Worm (Caenorhabditis elegans) whole organism, young adult: ENCODE data around the gene E04D5.5.

ENCODE experiments used
- B0261.1 ChIP-seq: sonication (generic microtip); optimal IDR thresholded peaks from 2 replicates; lab custom pipeline; 2016; ENCODE audit warnings: mild to moderate bottlenecking, missing genetic modification characterization, moderate library complexity, missing compliant biosample characterization
- F37B4.10 ChIP-seq: fragments of 200-800 bp; sonication (Bioruptor generic); IDR thresholded peaks from 2 replicates; pipeline ENCODE4 v1.3.6; 2022; ENCODE audit warnings: missing genetic modification characterization, missing compliant biosample characterization
- F39B2.1 ChIP-seq: fragments of 200-800 bp; sonication (Bioruptor generic); IDR thresholded peaks from 2 replicates; pipeline ENCODE4 v1.3.6; 2022; ENCODE audit warnings: missing genetic modification reagents, missing genetic modification characterization, missing compliant biosample characterization
- F49E8.2 ChIP-seq: sonication (generic microtip); optimal IDR thresholded peaks from 3 replicates; lab custom pipeline; 2017; ENCODE audit warnings: missing genetic modification characterization, mild to moderate bottlenecking, missing compliant biosample characterization, antibody characterized with exemption, moderate library complexity; ENCODE audit not compliant: insufficient read depth
- F57A8.1 ChIP-seq: fragments of 200-800 bp; sonication (Bioruptor generic); optimal IDR thresholded peaks from 2 replicates; lab custom pipeline; 2018; ENCODE audit warnings: mild to moderate bottlenecking, missing genetic modification characterization, moderate library complexity, missing compliant biosample characterization
- F57C9.4 ChIP-seq: sonication (generic microtip); optimal IDR thresholded peaks from 2 replicates; lab custom pipeline; 2017; ENCODE audit warnings: mild to moderate bottlenecking, missing genetic modification characterization, missing compliant biosample characterization
- K12H6.12 ChIP-seq: fragments of 200-800 bp; sonication (Bioruptor generic); optimal IDR thresholded peaks from 2 replicates; lab custom pipeline; 2018; ENCODE audit warnings: mild to moderate bottlenecking, missing genetic modification characterization, missing compliant biosample characterization
- Y53F4B.3 ChIP-seq: fragments of 200-800 bp; sonication (Bioruptor generic); IDR thresholded peaks from 2 replicates; pipeline ENCODE4 v1.3.6; 2022; ENCODE audit warnings: missing genetic modification reagents, missing genetic modification characterization, missing compliant biosample characterization
- Y53G8AR.9 ChIP-seq: fragments of 200-800 bp; sonication (Bioruptor generic); conservative IDR thresholded peaks from 2 replicates; pipeline ENCODE4 v1.3.6; 2022; ENCODE audit warnings: missing genetic modification reagents, missing genetic modification characterization, missing compliant biosample characterization
- Y67H2A.10 ChIP-seq: fragments of 200-800 bp; sonication (Bioruptor generic); conservative IDR thresholded peaks from 2 replicates; pipeline ENCODE4 v1.3.6; 2022; ENCODE audit warnings: missing genetic modification reagents, missing genetic modification characterization, missing compliant biosample characterization
- atf-7 ChIP-seq: sonication (generic microtip); optimal IDR thresholded peaks from 2 replicates; lab custom pipeline; 2017; ENCODE audit warnings: mild to moderate bottlenecking, missing genetic modification characterization, missing compliant biosample characterization
- athp-1 ChIP-seq: sonication (generic microtip); optimal IDR thresholded peaks from 2 replicates; lab custom pipeline; 2017; ENCODE audit warnings: mild to moderate bottlenecking, missing genetic modification characterization, missing compliant biosample characterization
- attf-5 ChIP-seq: fragments of 200-800 bp; sonication (Bioruptor generic); optimal IDR thresholded peaks from 2 replicates; lab custom pipeline; 2018; ENCODE audit warnings: mild to moderate bottlenecking, missing genetic modification characterization, missing compliant biosample characterization
- ceh-27 ChIP-seq: fragments of 200-800 bp; sonication (Bioruptor generic); optimal IDR thresholded peaks from 2 replicates; lab custom pipeline; 2018; ENCODE audit warnings: mild to moderate bottlenecking, missing genetic modification characterization, moderate library complexity, missing compliant biosample characterization
- dox-1 ChIP-seq: fragments of 200-800 bp; sonication (Bioruptor generic); IDR thresholded peaks from 2 replicates; pipeline ENCODE4 v1.3.6; 2022; ENCODE audit warnings: missing genetic modification reagents, missing genetic modification characterization, missing compliant biosample characterization
- efl-1 ChIP-seq: fragments of 150-350 bp; optimal IDR thresholded peaks from 2 replicates; lab custom pipeline; 2014; ENCODE audit warnings: missing biosample characterization, missing genetic modification reagents, missing genetic modification characterization
- egl-44 ChIP-seq: fragments of 200-800 bp; sonication (Bioruptor generic); IDR thresholded peaks from 2 replicates; pipeline ENCODE4 v1.3.6; 2022; ENCODE audit warnings: missing genetic modification reagents, missing genetic modification characterization, missing compliant biosample characterization
- ekl-4 ChIP-seq: fragments of 200-800 bp; sonication (Bioruptor generic); IDR thresholded peaks from 2 replicates; pipeline ENCODE4 v1.3.6; 2022; ENCODE audit warnings: missing genetic modification reagents, missing genetic modification characterization, missing compliant biosample characterization
- hrde-1 ChIP-seq: sonication (generic microtip); optimal IDR thresholded peaks from 2 replicates; lab custom pipeline; 2016; ENCODE audit warnings: missing genetic modification characterization, mild to moderate bottlenecking, missing compliant biosample characterization, moderate library complexity, missing genotype, missing genetic modification reagents, borderline replicate concordance
- let-526 ChIP-seq: fragments of 200-800 bp; sonication (Bioruptor generic); IDR thresholded peaks from 2 replicates; pipeline ENCODE4 v1.3.6; 2022; ENCODE audit warnings: missing genetic modification reagents, missing genetic modification characterization, missing compliant biosample characterization
- lin-35 ChIP-seq, 3 experiments: fragments of 150-350 bp in 2 of 3; sonication (generic microtip) in 1 of 3; optimal IDR thresholded peaks; 2 replicates each; lab custom pipeline; 2014 to 2018; ENCODE audit warnings: missing biosample characterization in 3 of 3, missing genetic modification characterization in 3 of 3, missing genetic modification reagents in 3 of 3
- lin-40 ChIP-seq: sonication (generic microtip); optimal IDR thresholded peaks from 2 replicates; lab custom pipeline; 2016; ENCODE audit warnings: missing genetic modification characterization, mild to moderate bottlenecking, missing compliant biosample characterization, missing genotype, missing genetic modification reagents
- lsl-1 ChIP-seq: fragments of 200-800 bp; sonication (Bioruptor generic); optimal IDR thresholded peaks from 2 replicates; lab custom pipeline; 2018; ENCODE audit warnings: mild to moderate bottlenecking, missing genetic modification characterization, moderate library complexity, missing compliant biosample characterization
- madf-10 ChIP-seq: sonication (generic microtip); optimal IDR thresholded peaks from 2 replicates; lab custom pipeline; 2016; ENCODE audit warnings: mild to moderate bottlenecking, missing genetic modification characterization, missing compliant biosample characterization
- madf-3 ChIP-seq: fragments of 200-800 bp; sonication (Bioruptor generic); IDR thresholded peaks from 2 replicates; pipeline ENCODE4 v1.3.6; 2022; ENCODE audit warnings: missing genetic modification reagents, missing genetic modification characterization, missing compliant biosample characterization
- madf-8 ChIP-seq: fragments of 200-800 bp; sonication (Bioruptor generic); conservative IDR thresholded peaks from 2 replicates; pipeline ENCODE4 v1.3.6; 2022; ENCODE audit warnings: missing genetic modification reagents, missing genetic modification characterization, missing compliant biosample characterization
- mcd-1 ChIP-seq: fragments of 200-800 bp; sonication (Bioruptor generic); IDR thresholded peaks from 2 replicates; pipeline ENCODE4 v1.3.6; 2022; ENCODE audit warnings: missing genetic modification reagents, missing genetic modification characterization, missing compliant biosample characterization
- mel-28 ChIP-seq: sonication (generic microtip); optimal IDR thresholded peaks from 2 replicates; lab custom pipeline; 2016; ENCODE audit warnings: borderline replicate concordance, mild to moderate bottlenecking, missing genetic modification characterization, missing compliant biosample characterization
- nfya-2 ChIP-seq: fragments of 200-800 bp; sonication (Bioruptor generic); IDR thresholded peaks from 2 replicates; pipeline ENCODE4 v1.3.6; 2022; ENCODE audit warnings: missing genetic modification reagents, missing genetic modification characterization, missing compliant biosample characterization
- nhr-27 ChIP-seq: fragments of 200-800 bp; sonication (Bioruptor generic); optimal IDR thresholded peaks from 2 replicates; lab custom pipeline; 2018; ENCODE audit warnings: mild to moderate bottlenecking, missing genetic modification characterization, moderate library complexity, missing compliant biosample characterization
- pha-4 ChIP-seq: fragments of 150-350 bp; sonication (generic microtip); optimal IDR thresholded peaks from 2 replicates; lab custom pipeline; 2014; ENCODE audit warnings: missing biosample characterization, missing genetic modification reagents, missing genetic modification characterization
- sdz-38 ChIP-seq: sonication (generic microtip); optimal IDR thresholded peaks from 2 replicates; lab custom pipeline; 2016; ENCODE audit warnings: missing genotype, missing genetic modification characterization, missing compliant biosample characterization
- sea-2 ChIP-seq: fragments of 200-800 bp; sonication (Bioruptor generic); IDR thresholded peaks from 2 replicates; pipeline ENCODE4 v1.3.6; 2022; ENCODE audit warnings: missing genetic modification characterization, missing compliant biosample characterization
- snpc-1.3 ChIP-seq: sonication (generic microtip); optimal IDR thresholded peaks from 2 replicates; lab custom pipeline; 2017; ENCODE audit warnings: missing genetic modification characterization, mild to moderate bottlenecking, missing compliant biosample characterization, antibody characterized with exemption, moderate library complexity, missing genotype, missing genetic modification reagents; ENCODE audit not compliant: insufficient read depth
- snpc-3.4 ChIP-seq: sonication (generic microtip); optimal IDR thresholded peaks from 2 replicates; lab custom pipeline; 2017; ENCODE audit warnings: missing genetic modification characterization, mild to moderate bottlenecking, missing compliant biosample characterization, antibody characterized with exemption, moderate library complexity, missing genotype, missing genetic modification reagents
- unc-62 ChIP-seq: fragments of 150-350 bp; optimal IDR thresholded peaks from 2 replicates; lab custom pipeline; 2014; ENCODE audit warnings: missing biosample characterization, missing genetic modification reagents, missing genetic modification characterization
- ztf-25 ChIP-seq: fragments of 200-800 bp; sonication (Bioruptor generic); IDR thresholded peaks from 2 replicates; pipeline ENCODE4 v1.3.6; 2022; ENCODE audit warnings: missing genetic modification reagents, missing genetic modification characterization, missing compliant biosample characterization
- ztf-26 ChIP-seq: sonication (generic microtip); optimal IDR thresholded peaks from 2 replicates; lab custom pipeline; 2017; ENCODE audit warnings: missing genetic modification characterization, missing compliant biosample characterization
- ztf-6 ChIP-seq: fragments of 200-800 bp; sonication (Bioruptor generic); IDR thresholded peaks from 2 replicates; pipeline ENCODE4 v1.3.6; 2022; ENCODE audit warnings: missing genetic modification reagents, missing genetic modification characterization, missing compliant biosample characterization

The E04D5.5 gene

ce11 chrII:10450335-10450734 is 39.2 kb downstream of the E04D5.5 start (continued):
- TF ChIP-seq ztf-25 (GFP tag; lab: Robert Waterston, UW) (no peak), sea-2 (no peak), ceh-27 (GFP tag; lab: Kevin White, UChicago) (no peak), Y67H2A.10 (GFP tag; lab: Robert Waterston, UW) (no peak), F39B2.1 (no peak), lin-40 (tag; lab: Kevin White, UChicago) (no peak), sdz-38 (tag; lab: Kevin White, UChicago) (no peak), lin-35 (GFP tag; optimal IDR thresholded peaks at IDR 0.05; lab: Kevin White, UChicago) (peak in 1 of 3 experiments; percentile 61), nfya-2 (no peak), let-526 (GFP tag; lab: Robert Waterston, UW) (no peak), ekl-4 (GFP tag; lab: Robert Waterston, UW) (0 out of 2 replicates have a peak, but pooled peaks have one; percentile 24), attf-5 (peak; percentile 55), Y53G8AR.9 (no peak), F49E8.2 (tag; lab: Kevin White, UChicago) (no peak), nhr-27 (tag; lab: Kevin White, UChicago) (no peak), F57C9.4 (tag; lab: Kevin White, UChicago) (no peak), ztf-26 (tag; lab: Kevin White, UChicago) (peak; percentile 82), pha-4 (no peak), dox-1 (GFP tag; lab: Robert Waterston, UW) (no peak), F57A8.1 (GFP tag; lab: Kevin White, UChicago) (no peak), efl-1 (no peak), K12H6.12 (no peak), ztf-6 (GFP tag; lab: Robert Waterston, UW) (no peak), hrde-1 (no peak), madf-10 (tag; lab: Kevin White, UChicago) (peak; percentile 1), B0261.1 (tag; lab: Kevin White, UChicago) (no peak), F37B4.10 (GFP tag; lab: Robert Waterston, UW) (no peak), athp-1 (tag; lab: Kevin White, UChicago) (peak; percentile 49), lsl-1 (GFP tag; lab: Kevin White, UChicago) (no peak), atf-7 (tag; lab: Kevin White, UChicago) (no peak), mel-28 (tag; lab: Kevin White, UChicago) (peak; percentile 68), snpc-1.3 (tag; lab: Kevin White, UChicago) (no peak), madf-8 (no peak), unc-62 (no peak)

- TF ChIP-seq egl-44 (no peak), mcd-1 (GFP tag; lab: Robert Waterston, UW) (0 out of 2 replicates have a peak, but pooled peaks have one; percentile 22)
Observed at ce11 chrII:10452620-10453019, 41.5 kb downstream of the E04D5.5 start, which contains the start of gene ZK673.4. Gene ZK673.4 (plus strand): TSS chrII:10452920.

ce11 chrII:10456979-10457378 is 45.9 kb downstream of the E04D5.5 start, which contains the start of gene ZK673.11:
Gene ZK673.11 (plus strand): TSS chrII:10457279.
- TF ChIP-seq snpc-3.4 (tag; lab: Kevin White, UChicago) (no peak), madf-3 (no peak), Y53F4B.3 (no peak)
